Worm (Caenorhabditis elegans): ENCODE measurements around the gene acs-6.

The acs-6 gene

DNA sequence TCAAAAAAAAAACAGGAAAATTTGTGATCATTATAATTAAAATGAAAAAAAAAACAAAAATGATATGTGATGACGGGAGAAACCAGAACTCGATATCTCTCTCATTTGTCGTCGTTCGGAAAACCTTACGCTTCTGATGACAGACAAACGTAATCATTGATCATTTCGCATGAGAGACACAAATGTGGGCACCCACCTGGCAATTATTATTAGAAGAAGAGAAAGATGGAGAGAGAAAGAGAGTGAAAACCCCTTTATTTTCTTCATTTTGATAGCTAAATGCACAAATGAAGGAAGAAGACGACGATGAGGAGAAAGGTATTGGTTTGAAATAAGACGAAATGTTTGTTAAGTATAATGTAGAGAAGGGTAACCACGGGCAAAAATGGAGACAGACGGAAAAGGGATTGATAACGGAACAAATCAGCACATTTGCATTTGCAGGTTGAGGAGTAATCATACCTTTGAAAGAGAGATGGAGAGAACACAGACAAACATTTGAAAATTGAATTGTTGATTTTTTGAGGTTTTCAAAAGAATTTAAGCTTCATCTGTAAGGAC, 30.6 kb upstream of the acs-6 start:
- TF ChIP-seq blmp-1 (tag; optimal IDR thresholded peaks at IDR 0.05) (no peak), ham-2 (GFP tag; optimal IDR thresholded peaks at IDR 0.05) (no peak), lin-32 (GFP tag; optimal IDR thresholded peaks at IDR 0.05) (no peak), bed-3 (GFP tag; optimal IDR thresholded peaks at IDR 0.05) (no peak), nhr-76 (tag; optimal IDR thresholded peaks at IDR 0.05) (no peak), nhr-237 (tag; optimal IDR thresholded peaks at IDR 0.05) (no peak), ces-1 (GFP tag; optimal IDR thresholded peaks at IDR 0.05) (no peak), drap-1 (GFP tag; optimal IDR thresholded peaks at IDR 0.05) (no peak), sptf-1 (tag; optimal IDR thresholded peaks at IDR 0.05) (no peak), nhr-12 (tag; optimal IDR thresholded peaks at IDR 0.05) (no peak), unc-120 (tag; optimal IDR thresholded peaks at IDR 0.05; ENCODE audit: poor library complexity, severe bottlenecking) (no peak), cnd-1 (tag; optimal IDR thresholded peaks at IDR 0.05) (no peak), elt-1 (tag; optimal IDR thresholded peaks at IDR 0.05; ENCODE audit: borderline replicate concordance, insufficient read depth) (no peak), nhr-28 (tag; optimal IDR thresholded peaks at IDR 0.05) (no peak)

- TF ChIP-seq drap-1 (GFP tag; optimal IDR thresholded peaks at IDR 0.05) (no peak), ces-1 (GFP tag; optimal IDR thresholded peaks at IDR 0.05) (no peak), lin-32 (GFP tag; optimal IDR thresholded peaks at IDR 0.05) (no peak), cnd-1 (tag; optimal IDR thresholded peaks at IDR 0.05) (no peak), ham-2 (GFP tag; optimal IDR thresholded peaks at IDR 0.05) (no peak), hlh-1 (tag; optimal IDR thresholded peaks at IDR 0.05) (no peak), blmp-1 (tag; optimal IDR thresholded peaks at IDR 0.05) (no peak), nhr-12 (tag; optimal IDR thresholded peaks at IDR 0.05) (no peak), flh-1 (GFP tag; optimal IDR thresholded peaks at IDR 0.05) (no peak), nhr-28 (tag; optimal IDR thresholded peaks at IDR 0.05) (no peak), lsy-2 (tag; optimal IDR thresholded peaks at IDR 0.05) (no peak), nhr-76 (tag; optimal IDR thresholded peaks at IDR 0.05) (no peak), mab-5 (tag; optimal IDR thresholded peaks at IDR 0.05) (no peak), unc-39 (tag; optimal IDR thresholded peaks at IDR 0.05) (no peak), sptf-1 (tag; optimal IDR thresholded peaks at IDR 0.05) (no peak), unc-62 (GFP tag; optimal IDR thresholded peaks at IDR 0.05) (no peak), unc-120 (tag; optimal IDR thresholded peaks at IDR 0.05; ENCODE audit: poor library complexity, severe bottlenecking) (no peak), elt-3 (tag; optimal IDR thresholded peaks at IDR 0.05) (no peak), snpc-4 (tag; optimal IDR thresholded peaks at IDR 0.05) (no peak)
Measured at ce11 chrII:7037659-7038342, 24.0 kb upstream of the acs-6 start, which contains the start of gene cin-4. Gene cin-4 (plus strand): TSS chrII:7038292.

DNA sequence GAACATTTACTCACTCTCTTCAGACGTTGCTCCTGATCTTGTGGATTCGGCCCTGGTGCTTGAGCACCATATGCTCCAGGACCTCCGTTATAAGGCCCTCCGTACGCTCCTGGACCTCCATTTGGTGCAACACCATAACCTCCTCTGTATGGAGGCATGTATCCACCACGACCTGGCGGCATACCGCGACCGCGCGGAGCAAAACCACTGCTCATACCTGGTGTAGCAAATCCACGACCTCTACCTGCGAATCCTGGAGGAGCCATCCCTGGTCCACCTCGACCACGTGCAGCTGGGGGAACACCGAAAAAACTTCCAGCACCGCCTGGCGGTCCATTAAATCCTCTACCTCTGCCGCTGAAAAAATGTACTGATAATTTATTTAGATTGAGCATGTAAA, 12.4 kb upstream of the acs-6 start:
- no peak for TF ChIP-seq nhr-76 (tag; optimal IDR thresholded peaks at IDR 0.05)
- TF ChIP-seq snpc-4 (tag; optimal IDR thresholded peaks at IDR 0.05), result no peak
- no peak for TF ChIP-seq M03D4.4 (tag; optimal IDR thresholded peaks at IDR 0.05)
- no peak for TF ChIP-seq ces-1 (GFP tag; optimal IDR thresholded peaks at IDR 0.05)
- TF ChIP-seq sptf-1 (tag; optimal IDR thresholded peaks at IDR 0.05), result no peak
- no peak for TF ChIP-seq bed-3 (GFP tag; optimal IDR thresholded peaks at IDR 0.05)
- no peak for TF ChIP-seq drap-1 (GFP tag; optimal IDR thresholded peaks at IDR 0.05)
- TF ChIP-seq cnd-1 (tag; optimal IDR thresholded peaks at IDR 0.05), result no peak
- no peak for TF ChIP-seq zip-8 (tag; optimal IDR thresholded peaks at IDR 0.05)
- TF ChIP-seq unc-120 (tag; optimal IDR thresholded peaks at IDR 0.05; ENCODE audit: poor library complexity, severe bottlenecking), result no peak
- no peak for TF ChIP-seq ceh-43 (GFP tag; optimal IDR thresholded peaks at IDR 0.05)
- no peak for TF ChIP-seq pha-4 (tag; optimal IDR thresholded peaks at IDR 0.05)
- no peak for TF ChIP-seq lin-32 (GFP tag; optimal IDR thresholded peaks at IDR 0.05)
- TF ChIP-seq sem-2 (GFP tag; optimal IDR thresholded peaks at IDR 0.05), result no peak
- TF ChIP-seq lin-13 (tag; optimal IDR thresholded peaks at IDR 0.05), result no peak
- TF ChIP-seq unc-62 (GFP tag; optimal IDR thresholded peaks at IDR 0.05), result no peak
- TF ChIP-seq ceh-39 (tag; optimal IDR thresholded peaks at IDR 0.05), result no peak
- no peak for TF ChIP-seq nhr-28 (tag; optimal IDR thresholded peaks at IDR 0.05)

ce11 chrII:7050021-7050722, 11.7 kb upstream of the acs-6 start, which contains the start of the genes tcer-1 and ZK1127.5:
Gene tcer-1 (minus strand): TSS chrII:7050071.
Gene ZK1127.5 (plus strand): TSS chrII:7050672.
- TF ChIP-seq lsy-2 (tag; optimal IDR thresholded peaks at IDR 0.05) (peak; percentile 68), unc-120 (tag; optimal IDR thresholded peaks at IDR 0.05; ENCODE audit: poor library complexity, severe bottlenecking) (no peak), nhr-76 (tag; optimal IDR thresholded peaks at IDR 0.05) (no peak), ham-2 (GFP tag; optimal IDR thresholded peaks at IDR 0.05) (no peak), bed-3 (GFP tag; optimal IDR thresholded peaks at IDR 0.05) (no peak), lin-13 (tag; optimal IDR thresholded peaks at IDR 0.05) (peak; percentile 29), elt-3 (tag; optimal IDR thresholded peaks at IDR 0.05) (no peak), ceh-83 (GFP tag; optimal IDR thresholded peaks at IDR 0.05) (no peak), pha-4 (tag; optimal IDR thresholded peaks at IDR 0.05) (peak; percentile 14), nhr-237 (tag; optimal IDR thresholded peaks at IDR 0.05) (peak; percentile 54), lin-32 (GFP tag; optimal IDR thresholded peaks at IDR 0.05) (no peak), mep-1 (tag; optimal IDR thresholded peaks at IDR 0.05) (peak; percentile 75), elt-1 (tag; optimal IDR thresholded peaks at IDR 0.05; ENCODE audit: borderline replicate concordance, insufficient read depth) (no peak), snpc-4 (tag; optimal IDR thresholded peaks at IDR 0.05) (no peak), blmp-1 (tag; optimal IDR thresholded peaks at IDR 0.05) (no peak), ceh-39 (tag; optimal IDR thresholded peaks at IDR 0.05) (peak; percentile 45), ztf-11 (tag; optimal IDR thresholded peaks at IDR 0.05) (no peak), mls-2 (tag; optimal IDR thresholded peaks at IDR 0.05) (no peak)
